Worm (Caenorhabditis elegans) whole organism, young adult: ENCODE data around the gene mlk-1.
A peak's percentile ranks its signal among the peaks of the same experiment; 100 is the strongest.

Experiments used
- D2030.7 ChIP-seq: fragments of 200-800 bp; sonication (Bioruptor generic); IDR thresholded peaks from 2 replicates; pipeline ENCODE4 v1.3.6; 2022; ENCODE audit warnings: missing genetic modification reagents, missing genetic modification characterization, missing compliant biosample characterization
- F39B2.1 ChIP-seq: fragments of 200-800 bp; sonication (Bioruptor generic); IDR thresholded peaks from 2 replicates; pipeline ENCODE4 v1.3.6; 2022; ENCODE audit warnings: missing genetic modification reagents, missing genetic modification characterization, missing compliant biosample characterization
- F49E8.2 ChIP-seq: sonication (generic microtip); optimal IDR thresholded peaks from 3 replicates; lab custom pipeline; 2017; ENCODE audit warnings: missing genetic modification characterization, mild to moderate bottlenecking, missing compliant biosample characterization, antibody characterized with exemption, moderate library complexity; ENCODE audit not compliant: insufficient read depth
- F57A8.1 ChIP-seq: fragments of 200-800 bp; sonication (Bioruptor generic); optimal IDR thresholded peaks from 2 replicates; lab custom pipeline; 2018; ENCODE audit warnings: mild to moderate bottlenecking, missing genetic modification characterization, moderate library complexity, missing compliant biosample characterization
- K12H6.12 ChIP-seq: fragments of 200-800 bp; sonication (Bioruptor generic); optimal IDR thresholded peaks from 2 replicates; lab custom pipeline; 2018; ENCODE audit warnings: mild to moderate bottlenecking, missing genetic modification characterization, missing compliant biosample characterization
- ama-1 ChIP-seq, 3 experiments: fragments of 150-350 bp in 1 of 3; sonication (generic microtip) in 2 of 3; optimal IDR thresholded peaks; 2 replicates each; lab custom pipeline; 2014 to 2018; ENCODE audit warnings: missing biosample characterization in 2 of 3, missing genetic modification characterization in 2 of 3, missing genetic modification reagents in 2 of 3
- aptf-3 ChIP-seq: fragments of 200-800 bp; sonication (Bioruptor generic); IDR thresholded peaks from 2 replicates; pipeline ENCODE4 v1.3.6; 2022; ENCODE audit warnings: missing genetic modification characterization, missing compliant biosample characterization
- athp-1 ChIP-seq: sonication (generic microtip); optimal IDR thresholded peaks from 2 replicates; lab custom pipeline; 2017; ENCODE audit warnings: mild to moderate bottlenecking, missing genetic modification characterization, missing compliant biosample characterization
- attf-5 ChIP-seq: fragments of 200-800 bp; sonication (Bioruptor generic); optimal IDR thresholded peaks from 2 replicates; lab custom pipeline; 2018; ENCODE audit warnings: mild to moderate bottlenecking, missing genetic modification characterization, missing compliant biosample characterization
- cebp-1 ChIP-seq, 2 experiments: fragments of 200-800 bp in 1 of 2; sonication (Bioruptor generic) in 1 of 2; sonication (generic microtip) in 1 of 2; IDR thresholded peaks in 1 of 2; optimal IDR thresholded peaks in 1 of 2; 2 replicates each; pipeline versions ENCODE4 v1.3.6 to Lab custom; 2017 to 2022; ENCODE audit warnings: missing compliant biosample characterization in 2 of 2, missing genetic modification characterization in 2 of 2, mild to moderate bottlenecking in 1 of 2, missing genetic modification reagents in 1 of 2, moderate library complexity in 1 of 2
- cebp-2 ChIP-seq: fragments of 200-800 bp; sonication (Bioruptor generic); IDR thresholded peaks from 2 replicates; pipeline ENCODE4 v1.3.6; 2022; ENCODE audit warnings: missing genetic modification characterization, missing compliant biosample characterization
- ceh-100 ChIP-seq: fragments of 200-800 bp; sonication (Bioruptor generic); IDR thresholded peaks from 2 replicates; pipeline ENCODE4 v1.3.6; 2022; ENCODE audit warnings: missing genetic modification reagents, missing genetic modification characterization, missing compliant biosample characterization
- chd-7 ChIP-seq: sonication (generic microtip); optimal IDR thresholded peaks from 2 replicates; lab custom pipeline; 2016; ENCODE audit warnings: mild to moderate bottlenecking, missing genetic modification characterization, moderate library complexity, missing compliant biosample characterization
- dox-1 ChIP-seq: fragments of 200-800 bp; sonication (Bioruptor generic); IDR thresholded peaks from 2 replicates; pipeline ENCODE4 v1.3.6; 2022; ENCODE audit warnings: missing genetic modification reagents, missing genetic modification characterization, missing compliant biosample characterization
- dpl-1 ChIP-seq: fragments of 150-350 bp; optimal IDR thresholded peaks from 2 replicates; lab custom pipeline; 2014; ENCODE audit warnings: missing biosample characterization, missing genetic modification reagents, missing genetic modification characterization
- egl-18 ChIP-seq: fragments of 200-800 bp; sonication (Bioruptor generic); IDR thresholded peaks from 2 replicates; pipeline ENCODE4 v1.3.6; 2022; ENCODE audit warnings: missing genetic modification reagents, missing genetic modification characterization, missing compliant biosample characterization
- egl-44 ChIP-seq: fragments of 200-800 bp; sonication (Bioruptor generic); IDR thresholded peaks from 2 replicates; pipeline ENCODE4 v1.3.6; 2022; ENCODE audit warnings: missing genetic modification reagents, missing genetic modification characterization, missing compliant biosample characterization
- gei-17 ChIP-seq: fragments of 200-800 bp; sonication (Bioruptor generic); optimal IDR thresholded peaks from 2 replicates; lab custom pipeline; 2018; ENCODE audit warnings: mild to moderate bottlenecking, missing genetic modification characterization, missing compliant biosample characterization
- hlh-12 ChIP-seq: sonication (generic microtip); optimal IDR thresholded peaks from 2 replicates; lab custom pipeline; 2016; ENCODE audit warnings: missing genetic modification characterization, missing compliant biosample characterization
- hmg-1.2 ChIP-seq: fragments of 200-800 bp; sonication (Bioruptor generic); IDR thresholded peaks from 2 replicates; pipeline ENCODE4 v1.3.6; 2022; ENCODE audit warnings: missing genetic modification reagents, missing genetic modification characterization, missing compliant biosample characterization
- let-526 ChIP-seq: fragments of 200-800 bp; sonication (Bioruptor generic); IDR thresholded peaks from 2 replicates; pipeline ENCODE4 v1.3.6; 2022; ENCODE audit warnings: missing genetic modification reagents, missing genetic modification characterization, missing compliant biosample characterization
- lin-40 ChIP-seq: sonication (generic microtip); optimal IDR thresholded peaks from 2 replicates; lab custom pipeline; 2016; ENCODE audit warnings: missing genetic modification characterization, mild to moderate bottlenecking, missing compliant biosample characterization, missing genotype, missing genetic modification reagents
- lir-1 ChIP-seq: fragments of 200-800 bp; sonication (Bioruptor generic); conservative IDR thresholded peaks from 2 replicates; pipeline ENCODE4 v1.3.6; 2022; ENCODE audit warnings: missing genetic modification reagents, missing genetic modification characterization, missing compliant biosample characterization
- madf-10 ChIP-seq: sonication (generic microtip); optimal IDR thresholded peaks from 2 replicates; lab custom pipeline; 2016; ENCODE audit warnings: mild to moderate bottlenecking, missing genetic modification characterization, missing compliant biosample characterization
- madf-6 ChIP-seq: fragments of 200-800 bp; sonication (Bioruptor generic); IDR thresholded peaks from 2 replicates; pipeline ENCODE4 v1.3.6; 2022; ENCODE audit warnings: missing genetic modification reagents, missing genetic modification characterization, missing compliant biosample characterization
- nhr-120 ChIP-seq: fragments of 200-800 bp; sonication (Bioruptor generic); IDR thresholded peaks from 2 replicates; pipeline ENCODE4 v1.3.6; 2022; ENCODE audit warnings: missing genetic modification characterization, missing compliant biosample characterization
- nhr-179 ChIP-seq: sonication (generic microtip); optimal IDR thresholded peaks from 2 replicates; lab custom pipeline; 2016; ENCODE audit warnings: mild to moderate bottlenecking, missing genetic modification characterization, missing compliant biosample characterization
- nhr-80 ChIP-seq: sonication (generic microtip); optimal IDR thresholded peaks from 2 replicates; lab custom pipeline; 2016; ENCODE audit warnings: missing genetic modification characterization, missing compliant biosample characterization
- pbrm-1 ChIP-seq: fragments of 200-800 bp; sonication (Bioruptor generic); IDR thresholded peaks from 2 replicates; pipeline ENCODE4 v1.3.6; 2022; ENCODE audit warnings: missing genetic modification reagents, missing genetic modification characterization, missing compliant biosample characterization
- rec-8 ChIP-seq, 2 experiments: sonication (generic microtip); optimal IDR thresholded peaks; 2 replicates each; lab custom pipeline; 2016; ENCODE audit warnings: mild to moderate bottlenecking in 2 of 2, missing genetic modification characterization in 2 of 2, missing genetic modification reagents in 2 of 2, missing genotype in 2 of 2, missing biosample characterization in 1 of 2, missing compliant biosample characterization in 1 of 2, moderate library complexity in 1 of 2
- sdz-38 ChIP-seq: sonication (generic microtip); optimal IDR thresholded peaks from 2 replicates; lab custom pipeline; 2016; ENCODE audit warnings: missing genotype, missing genetic modification characterization, missing compliant biosample characterization
- sea-2 ChIP-seq: fragments of 200-800 bp; sonication (Bioruptor generic); IDR thresholded peaks from 2 replicates; pipeline ENCODE4 v1.3.6; 2022; ENCODE audit warnings: missing genetic modification characterization, missing compliant biosample characterization
- snpc-3.4 ChIP-seq: sonication (generic microtip); optimal IDR thresholded peaks from 2 replicates; lab custom pipeline; 2017; ENCODE audit warnings: missing genetic modification characterization, mild to moderate bottlenecking, missing compliant biosample characterization, antibody characterized with exemption, moderate library complexity, missing genotype, missing genetic modification reagents
- somi-1 ChIP-seq: fragments of 200-800 bp; sonication (Bioruptor generic); optimal IDR thresholded peaks from 2 replicates; lab custom pipeline; 2018; ENCODE audit warnings: mild to moderate bottlenecking, missing genetic modification characterization, missing compliant biosample characterization
- sptf-2 ChIP-seq: fragments of 200-800 bp; sonication (Bioruptor generic); optimal IDR thresholded peaks from 2 replicates; lab custom pipeline; 2018; ENCODE audit warnings: mild to moderate bottlenecking, missing genetic modification characterization, missing compliant biosample characterization
- tlf-1 ChIP-seq: fragments of 200-800 bp; sonication (Bioruptor generic); optimal IDR thresholded peaks from 2 replicates; lab custom pipeline; 2018; ENCODE audit warnings: mild to moderate bottlenecking, missing genetic modification characterization, missing compliant biosample characterization
- unc-130 ChIP-seq: sonication (generic microtip); optimal IDR thresholded peaks from 2 replicates; lab custom pipeline; 2016; ENCODE audit warnings: missing genetic modification reagents, missing genetic modification characterization, missing compliant biosample characterization
- unc-62 ChIP-seq: fragments of 150-350 bp; optimal IDR thresholded peaks from 2 replicates; lab custom pipeline; 2014; ENCODE audit warnings: missing biosample characterization, missing genetic modification reagents, missing genetic modification characterization
- xnd-1 ChIP-seq: sonication (generic microtip); optimal IDR thresholded peaks from 2 replicates; lab custom pipeline; 2016; ENCODE audit warnings: missing genotype, missing genetic modification reagents, missing genetic modification characterization, missing compliant biosample characterization
- ztf-18 ChIP-seq: sonication (generic microtip); optimal IDR thresholded peaks from 2 replicates; lab custom pipeline; 2016; ENCODE audit warnings: missing genotype, mild to moderate bottlenecking, missing genetic modification characterization, missing compliant biosample characterization
- ztf-26 ChIP-seq: sonication (generic microtip); optimal IDR thresholded peaks from 2 replicates; lab custom pipeline; 2017; ENCODE audit warnings: missing genetic modification characterization, missing compliant biosample characterization

mlk-1 gene

ce11 chrV:5033099-5033498 is 31.5 kb downstream of the mlk-1 start, which contains the start of gene K11D12.13:
Gene K11D12.13 (plus strand): TSS chrV:5033399.
- no peak for TF ChIP-seq cebp-2 (GFP tag; lab: Robert Waterston, UW)
- no peak for TF ChIP-seq dox-1 (GFP tag; lab: Robert Waterston, UW)
- TF ChIP-seq dpl-1 (GFP tag; lab: Kevin White, UChicago), result no peak
- TF ChIP-seq K12H6.12 (tag; lab: Kevin White, UChicago), result no peak
- TF ChIP-seq rec-8 (tag; optimal IDR thresholded peaks at IDR 0.05; lab: Kevin White, UChicago), result no peak
- no peak for TF ChIP-seq gei-17 (GFP tag; lab: Kevin White, UChicago)
- TF ChIP-seq F57A8.1, result no peak
- no peak for TF ChIP-seq unc-130 (GFP tag; lab: Kevin White, UChicago)
- no peak for TF ChIP-seq xnd-1 (tag; lab: Kevin White, UChicago)
- TF ChIP-seq nhr-179 (tag; lab: Kevin White, UChicago), result no peak
- no peak for TF ChIP-seq D2030.7 (GFP tag; lab: Robert Waterston, UW)
- no peak for TF ChIP-seq sea-2 (GFP tag; lab: Robert Waterston, UW)
- no peak for TF ChIP-seq ztf-18 (tag; lab: Kevin White, UChicago)
- no peak for TF ChIP-seq tlf-1 (GFP tag; lab: Kevin White, UChicago)
- TF ChIP-seq madf-6 (GFP tag; lab: Robert Waterston, UW), result no peak
- no peak for TF ChIP-seq athp-1 (tag; lab: Kevin White, UChicago)
- TF ChIP-seq madf-10 (tag; lab: Kevin White, UChicago), result no peak

DNA sequence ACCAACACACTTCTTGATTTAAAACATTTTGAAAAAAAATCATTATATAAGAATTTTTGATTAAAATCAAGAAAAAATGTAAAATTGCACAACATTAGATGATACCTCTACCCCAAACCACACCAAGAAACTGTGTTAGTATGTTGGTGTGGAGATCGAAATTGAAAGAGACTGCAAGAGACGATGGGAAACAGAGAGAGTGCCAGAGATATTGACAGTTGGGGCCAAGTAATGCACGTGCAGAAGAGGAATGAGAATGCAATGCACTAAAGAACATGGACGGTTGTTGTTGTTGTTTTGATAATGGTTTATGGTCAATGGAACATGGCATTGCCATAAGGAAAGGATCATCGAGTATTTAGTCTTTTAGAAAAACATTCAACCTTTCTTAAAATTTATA is 32.4 kb downstream of the mlk-1 start:
- TF ChIP-seq lin-40 (no peak), egl-18 (GFP tag; lab: Robert Waterston, UW) (no peak), pbrm-1 (GFP tag; lab: Robert Waterston, UW) (no peak), sptf-2 (GFP tag; lab: Kevin White, UChicago) (no peak), nhr-80 (tag; lab: Kevin White, UChicago) (peak; percentile 35), let-526 (GFP tag; lab: Robert Waterston, UW) (0 out of 2 replicates have a peak, but pooled peaks have one; percentile 55), ama-1 (optimal IDR thresholded peaks at IDR 0.05; lab: Kevin White, UChicago) (no peak), ama-1 (GFP tag; optimal IDR thresholded peaks at IDR 0.05; lab: Kevin White, UChicago) (no peak), hlh-12 (tag; lab: Kevin White, UChicago) (no peak), cebp-1 (GFP tag; IDR thresholded peaks at IDR 0.05; lab: Robert Waterston, UW) (no peak), cebp-1 (tag; optimal IDR thresholded peaks at IDR 0.05; lab: Kevin White, UChicago) (peak; percentile 34), sdz-38 (no peak), chd-7 (no peak), aptf-3 (GFP tag; lab: Robert Waterston, UW) (no peak), attf-5 (GFP tag; lab: Kevin White, UChicago) (no peak), ceh-100 (GFP tag; lab: Robert Waterston, UW) (no peak), F57A8.1 (no peak), snpc-3.4 (no peak), F39B2.1 (GFP tag; lab: Robert Waterston, UW) (no peak), unc-62 (no peak), hmg-1.2 (peak; percentile 63; the same call in 1 of the 2 replicates), egl-44 (no peak), F49E8.2 (tag; lab: Kevin White, UChicago) (no peak), somi-1 (GFP tag; lab: Kevin White, UChicago) (peak; percentile 17), nhr-120 (GFP tag; lab: Robert Waterston, UW) (no peak), lir-1 (no peak), ztf-26 (no peak)
- TF ChIP-seq, all 124 proteins: peak for 5
